Worm (Caenorhabditis elegans) whole organism, early embryonic: ENCODE data around the gene F43G6.17.

Source experiments
- B0310.2 ChIP-seq: sonication (generic microtip); optimal IDR thresholded peaks from 2 replicates; lab custom pipeline; 2016; ENCODE audit warnings: mild to moderate bottlenecking, missing genetic modification characterization, missing compliant biosample characterization
- F13C5.2 ChIP-seq: sonication (generic microtip); optimal IDR thresholded peaks from 2 replicates; lab custom pipeline; 2017; ENCODE audit warnings: mild to moderate bottlenecking, missing genetic modification characterization, inconsistent platforms, missing compliant biosample characterization
- ama-1 ChIP-seq: fragments of 150-350 bp; optimal IDR thresholded peaks from 2 replicates; lab custom pipeline; 2014
- ets-7 ChIP-seq: sonication (generic microtip); optimal IDR thresholded peaks from 2 replicates; lab custom pipeline; 2016; ENCODE audit warnings: missing genotype, missing genetic modification characterization, missing compliant biosample characterization
- flt-1 ChIP-seq: fragments of 200-800 bp; sonication (Bioruptor generic); IDR thresholded peaks from 2 replicates; pipeline ENCODE4 v1.3.6; 2022; ENCODE audit warnings: missing genetic modification characterization, missing compliant biosample characterization
- hnd-1 ChIP-seq: sonication (generic microtip); optimal IDR thresholded peaks from 2 replicates; lab custom pipeline; 2016; ENCODE audit warnings: missing genetic modification characterization, missing compliant biosample characterization
- scrt-1 ChIP-seq: fragments of 200-800 bp; sonication (Bioruptor generic); IDR thresholded peaks from 2 replicates; pipeline ENCODE4 v1.3.6; 2022; ENCODE audit warnings: missing genetic modification characterization, missing compliant biosample characterization
- sea-1 ChIP-seq: fragments of 200-800 bp; sonication (Bioruptor generic); conservative IDR thresholded peaks from 2 replicates; pipeline ENCODE4 v1.3.6; 2022; ENCODE audit warnings: missing genetic modification characterization, missing compliant biosample characterization
- tbx-11 ChIP-seq: fragments of 200-800 bp; sonication (Bioruptor generic); IDR thresholded peaks from 2 replicates; pipeline ENCODE4 v1.3.6; 2022; ENCODE audit warnings: missing genetic modification characterization, missing compliant biosample characterization
- tra-4 ChIP-seq: sonication (generic microtip); optimal IDR thresholded peaks from 2 replicates; lab custom pipeline; 2017; ENCODE audit warnings: missing genetic modification characterization, missing compliant biosample characterization

DNA sequence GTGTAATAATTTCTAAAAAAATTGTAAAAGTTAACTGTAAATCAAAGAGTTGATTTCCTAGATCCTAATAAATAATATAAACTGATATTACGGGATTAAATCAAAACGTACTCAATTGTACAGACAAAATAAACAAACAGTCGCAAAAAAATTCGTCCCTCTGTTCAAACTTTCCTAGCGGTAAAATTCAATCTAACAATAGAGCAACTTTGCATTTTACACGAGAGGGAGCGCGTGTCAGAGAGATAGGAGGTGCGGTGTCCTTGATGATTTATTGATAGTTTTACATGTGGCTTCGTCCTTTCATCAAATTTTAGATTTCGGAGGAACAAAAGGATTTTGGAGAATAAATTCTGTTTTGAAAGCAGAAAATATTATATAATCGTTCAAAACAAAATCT, 28.1 kb downstream of the F43G6.17 start:
- TF ChIP-seq scrt-1 (GFP tag; lab: Robert Waterston, UW) (no peak), ama-1 (lab: Kevin White, UChicago) (no peak), hnd-1 (tag; lab: Kevin White, UChicago) (no peak), tbx-11 (GFP tag; lab: Robert Waterston, UW) (no peak), flt-1 (GFP tag; lab: Robert Waterston, UW) (no peak), tra-4 (tag; lab: Kevin White, UChicago) (no peak), B0310.2 (no peak), F13C5.2 (tag; lab: Kevin White, UChicago) (no peak), ets-7 (tag; lab: Kevin White, UChicago) (no peak), sea-1 (GFP tag; lab: Robert Waterston, UW) (no peak)
